Fruit fly (Drosophila melanogaster): ENCODE measurements around the gene Myc.

Gene Myc

DNA sequence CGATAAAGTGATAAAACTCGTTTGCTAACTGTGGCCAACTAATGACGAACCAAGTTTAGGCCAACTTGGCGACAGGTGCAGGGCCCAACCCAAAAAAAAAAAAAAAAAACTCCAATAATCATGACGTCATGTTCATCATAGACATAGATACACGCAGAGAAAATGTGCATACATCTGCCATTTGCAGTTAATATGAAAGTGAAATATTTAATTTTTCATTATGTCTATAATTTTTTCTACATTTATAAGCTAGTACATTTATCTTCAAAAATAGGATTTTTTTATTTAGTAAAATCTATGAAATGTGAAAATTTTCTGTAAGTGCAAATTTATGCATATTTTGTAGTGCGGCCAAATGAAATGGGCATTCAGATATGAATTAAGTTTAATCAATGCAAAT is 58.7 kb downstream of the Myc start (continued):
- TF ChIP-seq tx (GFP tag; optimal IDR thresholded peaks at IDR 0.05) (peak; percentile 22), dysf (GFP tag; IDR thresholded peaks at IDR 0.05) (peak; percentile 84), CG9215 (GFP tag; IDR thresholded peaks at IDR 0.05) (peak; percentile 59; the same call in 1 of the 2 replicates), HmgD (GFP tag; optimal IDR thresholded peaks at IDR 0.05) (no peak), Stat92E (GFP tag; optimal IDR thresholded peaks at IDR 0.05) (no peak), ATbp (GFP tag; optimal IDR thresholded peaks at IDR 0.05) (peak; percentile 49), esg (GFP tag; conservative IDR thresholded peaks at IDR 0.05) (peak; percentile 77), CG31441 (GFP tag; IDR thresholded peaks at IDR 0.05) (peak; percentile 91), Dad (GFP tag; optimal IDR thresholded peaks at IDR 0.05) (no peak), CG2199 (GFP tag; IDR thresholded peaks at IDR 0.05) (no peak), Mes4 (GFP tag; optimal IDR thresholded peaks at IDR 0.05) (no peak), Dref (GFP tag; IDR thresholded peaks at IDR 0.05) (no peak), tin (GFP tag; optimal IDR thresholded peaks at IDR 0.05) (peak; percentile 24), disco-r (GFP tag; optimal IDR thresholded peaks at IDR 0.05) (no peak), CG33213 (GFP tag; optimal IDR thresholded peaks at IDR 0.05) (no peak), D (optimal IDR thresholded peaks at IDR 0.05) (no peak), D (GFP tag; optimal IDR thresholded peaks at IDR 0.05) (peak; percentile 12), pb (GFP tag; optimal IDR thresholded peaks at IDR 0.05) (no peak), Fer3 (tag; optimal IDR thresholded peaks at IDR 0.05) (peak; percentile 51), Nf-YC (tag; optimal IDR thresholded peaks at IDR 0.05) (peak; percentile 61), nmo (GFP tag; optimal IDR thresholded peaks at IDR 0.05) (peak; percentile 81), z (GFP tag; IDR thresholded peaks at IDR 0.05) (no peak), CG12299 (tag; optimal IDR thresholded peaks at IDR 0.05) (peak; percentile 12), CG12104 (GFP tag; optimal IDR thresholded peaks at IDR 0.05) (peak; percentile 18), Ravus (GFP tag; IDR thresholded peaks at IDR 0.05) (peak; percentile 10; the same call in 1 of the 2 replicates), ap (GFP tag; IDR thresholded peaks at IDR 0.05) (peak; percentile 66), sens (GFP tag) (peak; percentile 45), CG2889 (GFP tag; IDR thresholded peaks at IDR 0.05) (peak; percentile 74; the same call in 2 of the 3 replicates), Lim3 (GFP tag; IDR thresholded peaks at IDR 0.05) (peak; percentile 61; the same call in 1 of the 2 replicates), Antp (GFP tag; optimal IDR thresholded peaks at IDR 0.05) (no peak), CG10979 (tag; optimal IDR thresholded peaks at IDR 0.05) (peak; percentile 63), CG12942 (GFP tag; optimal IDR thresholded peaks at IDR 0.05) (peak; percentile 47), unc-4 (GFP tag; IDR thresholded peaks at IDR 0.05; ENCODE audit: partially characterized antibody) (no peak), dpn (GFP tag; optimal IDR thresholded peaks at IDR 0.05) (peak; percentile 3 to 56), Ptx1 (GFP tag; IDR thresholded peaks at IDR 0.05) (peak; percentile 87), CG3163 (GFP tag; optimal IDR thresholded peaks at IDR 0.05) (no peak), Awh (GFP tag; IDR thresholded peaks at IDR 0.05) (peak; percentile 85), CG12071 (GFP tag; optimal IDR thresholded peaks at IDR 0.05) (no peak), CG14667 (GFP tag; IDR thresholded peaks at IDR 0.05) (peak; percentile 72), Hand (GFP tag; optimal IDR thresholded peaks at IDR 0.05) (no peak), emc (GFP tag; optimal IDR thresholded peaks at IDR 0.05) (no peak), eve (GFP tag; optimal IDR thresholded peaks at IDR 0.05) (peak in 1 of 2 experiments; percentile 60), CG11398 (GFP tag; optimal IDR thresholded peaks at IDR 0.05) (no peak), Gsc (GFP tag; IDR thresholded peaks at IDR 0.05) (no peak), CG11695 (GFP tag; IDR thresholded peaks at IDR 0.05) (peak; percentile 85), Dip2 (GFP tag; IDR thresholded peaks at IDR 0.05) (no peak; the same call in 1 of the 2 replicates), ab (GFP tag; optimal IDR thresholded peaks at IDR 0.05) (no peak), dati (GFP tag; IDR thresholded peaks at IDR 0.05) (no peak), row (GFP tag; IDR thresholded peaks at IDR 0.05) (peak; percentile 86), chn (GFP tag; optimal IDR thresholded peaks at IDR 0.05) (no peak), so (GFP tag; IDR thresholded peaks at IDR 0.05) (peak; percentile 73; the same call in 2 of the 3 replicates), CG15514 (GFP tag; optimal IDR thresholded peaks at IDR 0.05) (peak; percentile 4), CG10543 (GFP tag; optimal IDR thresholded peaks at IDR 0.05) (peak; percentile 14)
